Worm (Caenorhabditis elegans): ENCODE results near the gene scl-18.

DNA sequence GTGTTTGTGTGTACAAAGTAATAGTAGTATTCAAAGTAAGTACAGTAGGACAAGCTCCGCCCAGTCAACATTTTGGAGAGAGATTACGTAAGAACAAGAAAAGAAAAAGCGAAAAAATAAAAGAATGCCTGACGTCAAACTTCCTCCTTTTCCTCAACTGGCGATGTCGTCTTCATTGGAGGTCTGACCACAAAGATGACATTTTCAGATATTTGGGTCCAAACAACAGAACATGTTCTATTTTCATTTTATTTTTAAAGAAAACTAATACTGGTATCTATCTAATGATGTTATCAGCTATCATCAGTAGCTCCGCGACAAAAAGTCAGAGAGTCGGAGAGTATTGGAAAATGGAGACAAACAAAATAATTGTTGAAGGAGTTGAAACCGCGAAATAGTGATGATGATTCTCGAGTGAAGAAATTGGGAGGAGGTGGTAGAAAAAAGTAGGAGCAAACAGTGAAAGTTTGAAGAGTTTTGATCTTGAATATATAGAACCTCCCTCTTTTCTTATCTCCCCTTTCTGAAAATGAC, 19.5 kb upstream of the scl-18 start, which contains the start of gene lips-5:
- no peak for TF ChIP-seq ama-1 (optimal IDR thresholded peaks at IDR 0.05)
- no peak for TF ChIP-seq ceh-13 (GFP tag; optimal IDR thresholded peaks at IDR 0.05)
- TF ChIP-seq flt-1 (GFP tag; IDR thresholded peaks at IDR 0.05) = no peak
- TF ChIP-seq pes-1 (GFP tag; IDR thresholded peaks at IDR 0.05) = no peak
- no peak for TF ChIP-seq F13C5.2 (tag; optimal IDR thresholded peaks at IDR 0.05)
- TF ChIP-seq ets-7 (tag; optimal IDR thresholded peaks at IDR 0.05) = no peak
- no peak for TF ChIP-seq tbx-37 (GFP tag; conservative IDR thresholded peaks at IDR 0.05)
- TF ChIP-seq tbx-11 (GFP tag; IDR thresholded peaks at IDR 0.05) = no peak
- TF ChIP-seq hmg-4 (GFP tag; optimal IDR thresholded peaks at IDR 0.05) = no peak
